Worm (Caenorhabditis elegans) whole organism, L4 larva: ENCODE data around the gene B0222.5.

Experiments
- R02D3.7 ChIP-seq: fragments of 150-350 bp; sonication (generic microtip); optimal IDR thresholded peaks from 3 replicates; lab custom pipeline; 2014; ENCODE audit warnings: missing biosample characterization, missing genetic modification characterization
- aha-1 ChIP-seq: fragments of 150-350 bp; peaks from one replicate; lab custom pipeline; 2014; ENCODE audit warnings: missing biosample characterization, missing genetic modification characterization
- mep-1 ChIP-seq: fragments of 150-350 bp; sonication (generic microtip); optimal IDR thresholded peaks from 3 replicates; lab custom pipeline; 2014; ENCODE audit warnings: missing biosample characterization, missing genetic modification characterization
- nhr-111 ChIP-seq: fragments of 200-800 bp; sonication (Bioruptor generic); optimal IDR thresholded peaks from 2 replicates; lab custom pipeline; 2018; ENCODE audit warnings: mild to moderate bottlenecking, missing genetic modification characterization, missing compliant biosample characterization
- unc-39 ChIP-seq: sonication (generic microtip); optimal IDR thresholded peaks from 2 replicates; lab custom pipeline; 2017; ENCODE audit warnings: missing biosample characterization, missing genetic modification characterization
- unc-62 ChIP-seq, 3 experiments: fragments of 150-350 bp in 1 of 3; sonication (generic microtip); optimal IDR thresholded peaks in 2 of 3; peaks in 1 of 3; 1 replicate in 1 of 3; 2 replicates in 2 of 3; lab custom pipeline; 2014 to 2017; ENCODE audit warnings: missing biosample characterization in 3 of 3, missing genetic modification characterization in 3 of 3, missing genetic modification reagents in 3 of 3, missing genotype in 1 of 3

ce11 chrV:9122004-9122403, 32.7 kb downstream of the B0222.5 start, which contains the start of gene F21C10.13:
- TF ChIP-seq mep-1 (tag; lab: Kevin White, UChicago) (no peak), unc-62 (GFP tag; optimal IDR thresholded peaks at IDR 0.05 in 1 of 2; lab: Kevin White, UChicago) (no peak), unc-62 (tag; optimal IDR thresholded peaks at IDR 0.05; lab: Kevin White, UChicago) (no peak), nhr-111 (GFP tag; lab: Kevin White, UChicago) (no peak), aha-1 (no peak), R02D3.7 (tag; lab: Kevin White, UChicago) (no peak), unc-39 (no peak)
